Fruit fly (Drosophila melanogaster) whole organism, embryonic: ENCODE results near the gene Glut1.

Source experiments
- Adf1 ChIP-seq: fragments of 200-800 bp; sonication (Bioruptor generic); IDR thresholded peaks from 2 replicates; pipeline ENCODE4 v1.3.6; 2022; ENCODE audit warnings: missing biosample characterization, missing genetic modification characterization
- Antp ChIP-seq: fragments of 200-800 bp; sonication (Bioruptor generic); optimal IDR thresholded peaks from 3 replicates; lab custom pipeline; 2016; ENCODE audit warnings: missing biosample characterization, missing genetic modification characterization
- Atf-2 ChIP-seq: fragments of 200-800 bp; sonication (Bioruptor generic); optimal IDR thresholded peaks from 2 replicates; lab custom pipeline; 2016; ENCODE audit warnings: missing biosample characterization, missing genetic modification characterization
- Bgb ChIP-seq: fragments of 200-800 bp; sonication (Bioruptor generic); IDR thresholded peaks from 2 replicates; pipeline ENCODE4 v1.3.6; 2022; ENCODE audit warnings: missing biosample characterization, missing genetic modification characterization; ENCODE audit not compliant: partially characterized antibody
- CG10147 ChIP-seq: fragments of 200-800 bp; sonication (Bioruptor generic); optimal IDR thresholded peaks from 2 replicates; lab custom pipeline; 2019; ENCODE audit warnings: missing biosample characterization, mild to moderate bottlenecking, missing genetic modification characterization, moderate library complexity
- CG15269 ChIP-seq: fragments of 200-800 bp; sonication (Bioruptor generic); optimal IDR thresholded peaks from 2 replicates; lab custom pipeline; 2018; ENCODE audit warnings: missing biosample characterization, mild to moderate bottlenecking, missing genetic modification characterization, moderate library complexity
- CG15479 ChIP-seq: fragments of 200-800 bp; sonication (Bioruptor generic); optimal IDR thresholded peaks from 3 replicates; lab custom pipeline; 2019; ENCODE audit warnings: missing biosample characterization, mild to moderate bottlenecking, missing genetic modification characterization, moderate library complexity
- CG15514 ChIP-seq: fragments of 200-800 bp; sonication (Bioruptor generic); optimal IDR thresholded peaks from 3 replicates; lab custom pipeline; 2017; ENCODE audit warnings: missing biosample characterization, missing genetic modification characterization, mild to moderate bottlenecking, moderate library complexity, missing genetic modification reagents
- CG16779 ChIP-seq: fragments of 200-800 bp; sonication (Bioruptor generic); IDR thresholded peaks from 2 replicates; pipeline ENCODE4 v1.3.6; 2022; ENCODE audit warnings: missing biosample characterization, missing genetic modification characterization
- CG17328 ChIP-seq: fragments of 200-800 bp; sonication (Bioruptor generic); IDR thresholded peaks from 2 replicates; pipeline ENCODE4 v1.3.6; 2022; ENCODE audit warnings: missing biosample characterization, missing genetic modification characterization
- CG17568 ChIP-seq: fragments of 200-800 bp; sonication (Bioruptor generic); optimal IDR thresholded peaks from 2 replicates; lab custom pipeline; 2018; ENCODE audit warnings: missing biosample characterization, mild to moderate bottlenecking, missing genetic modification characterization, moderate library complexity
- CG17802 ChIP-seq: fragments of 200-800 bp; sonication (Bioruptor generic); optimal IDR thresholded peaks from 2 replicates; lab custom pipeline; 2018; ENCODE audit warnings: missing biosample characterization, mild to moderate bottlenecking, missing genetic modification characterization, moderate library complexity
- CG18011 ChIP-seq: fragments of 200-800 bp; sonication (Bioruptor generic); optimal IDR thresholded peaks from 2 replicates; lab custom pipeline; 2017; ENCODE audit warnings: missing biosample characterization, missing genetic modification characterization, mild to moderate bottlenecking, moderate library complexity, missing genotype
- CG18619 ChIP-seq: fragments of 200-800 bp; sonication (Bioruptor generic); optimal IDR thresholded peaks from 3 replicates; lab custom pipeline; 2017; ENCODE audit warnings: missing biosample characterization, mild to moderate bottlenecking, missing genetic modification characterization
- CG18764 ChIP-seq: fragments of 200-800 bp; sonication (Bioruptor generic); optimal IDR thresholded peaks from 3 replicates; lab custom pipeline; 2016; ENCODE audit warnings: missing biosample characterization, missing genetic modification characterization
- CG2116 ChIP-seq: fragments of 200-800 bp; sonication (Bioruptor generic); optimal IDR thresholded peaks from 3 replicates; lab custom pipeline; 2018; ENCODE audit warnings: missing biosample characterization, mild to moderate bottlenecking, missing genetic modification characterization
- CG30431 ChIP-seq: fragments of 200-800 bp; sonication (Bioruptor generic); optimal IDR thresholded peaks from 2 replicates; lab custom pipeline; 2017; ENCODE audit warnings: missing biosample characterization, missing genetic modification characterization
- CG32772 ChIP-seq: fragments of 200-800 bp; sonication (Bioruptor generic); IDR thresholded peaks from 2 replicates; pipeline ENCODE4 v1.3.6; 2022; ENCODE audit warnings: missing biosample characterization, missing genetic modification characterization
- CG5180 ChIP-seq: fragments of 200-800 bp; sonication (Bioruptor generic); optimal IDR thresholded peaks from 3 replicates; lab custom pipeline; 2017; ENCODE audit warnings: missing biosample characterization, missing genetic modification characterization, mild to moderate bottlenecking, moderate library complexity, missing genetic modification reagents
- CG6272 ChIP-seq: fragments of 200-800 bp; sonication (Bioruptor generic); IDR thresholded peaks from 2 replicates; pipeline ENCODE4 v1.3.6; 2022; ENCODE audit warnings: missing biosample characterization, missing genetic modification characterization
- CG6654 ChIP-seq: fragments of 200-800 bp; sonication (Bioruptor generic); optimal IDR thresholded peaks from 2 replicates; lab custom pipeline; 2017; ENCODE audit warnings: missing biosample characterization, mild to moderate bottlenecking, missing genetic modification characterization
- CG7786 ChIP-seq: fragments of 200-800 bp; sonication (Bioruptor generic); optimal IDR thresholded peaks from 2 replicates; lab custom pipeline; 2016; ENCODE audit warnings: missing biosample characterization, missing genetic modification characterization
- CG9932 ChIP-seq: fragments of 200-800 bp; sonication (Bioruptor generic); IDR thresholded peaks from 2 replicates; pipeline ENCODE4 v1.3.6; 2022; ENCODE audit warnings: missing biosample characterization, missing genetic modification characterization
- D19A ChIP-seq: fragments of 200-800 bp; optimal IDR thresholded peaks from 3 replicates; lab custom pipeline; 2019; ENCODE audit warnings: missing biosample characterization, mild to moderate bottlenecking, missing genetic modification characterization, moderate library complexity
- Fer3 ChIP-seq: fragments of 200-800 bp; sonication (Bioruptor generic); optimal IDR thresholded peaks from 2 replicates; lab custom pipeline; 2018; ENCODE audit warnings: missing biosample characterization, mild to moderate bottlenecking, missing genetic modification characterization, moderate library complexity
- HmgD ChIP-seq: fragments of 200-800 bp; sonication (Bioruptor generic); optimal IDR thresholded peaks from 3 replicates; lab custom pipeline; 2016; ENCODE audit warnings: missing biosample characterization, missing genetic modification characterization
- Mrtf ChIP-seq: fragments of 200-800 bp; sonication (Bioruptor generic); IDR thresholded peaks from 3 replicates; pipeline ENCODE4 v1.3.6; 2022; ENCODE audit warnings: missing biosample characterization, missing genetic modification characterization
- Nf-YA ChIP-seq: fragments of 200-800 bp; sonication (Bioruptor generic); IDR thresholded peaks from 2 replicates; pipeline ENCODE4 v1.3.6; 2022; ENCODE audit warnings: missing biosample characterization, missing genetic modification characterization
- Nf-YC ChIP-seq: fragments of 200-800 bp; optimal IDR thresholded peaks from 3 replicates; lab custom pipeline; 2019; ENCODE audit warnings: missing biosample characterization, mild to moderate bottlenecking, missing genetic modification characterization, moderate library complexity
- aop ChIP-seq: fragments of 200-800 bp; sonication (Bioruptor generic); IDR thresholded peaks from 2 replicates; pipeline ENCODE4 v1.3.6; 2022; ENCODE audit warnings: missing biosample characterization, missing genetic modification characterization
- ato ChIP-seq: fragments of 200-800 bp; sonication (Bioruptor generic); IDR thresholded peaks from 2 replicates; pipeline ENCODE4 v1.3.6; 2022; ENCODE audit warnings: missing biosample characterization, missing genetic modification characterization; ENCODE audit not compliant: partially characterized antibody
- az2 ChIP-seq: fragments of 200-800 bp; sonication (Bioruptor generic); optimal IDR thresholded peaks from 3 replicates; lab custom pipeline; 2016; ENCODE audit warnings: missing biosample characterization, missing genetic modification characterization
- btn ChIP-seq: fragments of 200-800 bp; sonication (Bioruptor generic); optimal IDR thresholded peaks from 2 replicates; lab custom pipeline; 2016; ENCODE audit warnings: missing biosample characterization, missing genetic modification characterization
- corto ChIP-seq: fragments of 200-800 bp; sonication (Bioruptor generic); optimal IDR thresholded peaks from 2 replicates; lab custom pipeline; 2016; ENCODE audit warnings: missing biosample characterization, mild to moderate bottlenecking, missing genetic modification characterization, moderate library complexity
- dpn ChIP-seq, 2 experiments: fragments of 200-800 bp; sonication (Bioruptor generic); optimal IDR thresholded peaks; 3 replicates each; lab custom pipeline; 2016; ENCODE audit warnings: missing biosample characterization in 2 of 2, missing genetic modification characterization in 2 of 2
- gfzf ChIP-seq: fragments of 200-800 bp; sonication (Bioruptor generic); optimal IDR thresholded peaks from 2 replicates; lab custom pipeline; 2016; ENCODE audit warnings: missing biosample characterization, mild to moderate bottlenecking, missing genetic modification characterization, moderate library complexity
- gro ChIP-seq: fragments of 200-800 bp; sonication (Bioruptor generic); optimal IDR thresholded peaks from 2 replicates; lab custom pipeline; 2016; ENCODE audit warnings: missing biosample characterization, missing genetic modification characterization
- gsb-n ChIP-seq: fragments of 200-800 bp; sonication (Bioruptor generic); optimal IDR thresholded peaks from 3 replicates; lab custom pipeline; 2018; ENCODE audit warnings: missing biosample characterization, mild to moderate bottlenecking, missing genetic modification characterization
- kay ChIP-seq: fragments of 200-800 bp; sonication (Bioruptor generic); optimal IDR thresholded peaks from 2 replicates; lab custom pipeline; 2016; ENCODE audit warnings: missing biosample characterization, missing genetic modification characterization
- lbe ChIP-seq: fragments of 200-800 bp; sonication (Bioruptor generic); optimal IDR thresholded peaks from 2 replicates; lab custom pipeline; 2016; ENCODE audit warnings: missing biosample characterization, mild to moderate bottlenecking, missing genetic modification characterization
- lilli ChIP-seq: fragments of 200-800 bp; sonication (Bioruptor generic); optimal IDR thresholded peaks from 3 replicates; lab custom pipeline; 2016; ENCODE audit warnings: missing biosample characterization, missing genetic modification characterization
- p53 ChIP-seq: fragments of 200-800 bp; sonication (Bioruptor generic); optimal IDR thresholded peaks from 2 replicates; lab custom pipeline; 2016; ENCODE audit warnings: missing biosample characterization, missing genetic modification characterization
- peb ChIP-seq: fragments of 200-800 bp; sonication (Bioruptor generic); IDR thresholded peaks from 2 replicates; pipeline ENCODE4 v1.3.6; 2022; ENCODE audit warnings: missing biosample characterization, missing genetic modification characterization
- rib ChIP-seq: fragments of 200-800 bp; sonication (Bioruptor generic); IDR thresholded peaks from 2 replicates; pipeline ENCODE4 v1.3.6; 2022; ENCODE audit warnings: missing biosample characterization, missing genetic modification characterization
- sisA ChIP-seq: fragments of 200-800 bp; sonication (Bioruptor generic); IDR thresholded peaks from 2 replicates; pipeline ENCODE4 v1.3.6; 2022; ENCODE audit warnings: missing biosample characterization, missing genetic modification characterization
- sqz ChIP-seq: fragments of 200-800 bp; sonication (Bioruptor generic); optimal IDR thresholded peaks from 3 replicates; lab custom pipeline; 2018; ENCODE audit warnings: missing biosample characterization, mild to moderate bottlenecking, missing genetic modification characterization
- stwl ChIP-seq: fragments of 200-800 bp; sonication (Bioruptor generic); optimal IDR thresholded peaks from 3 replicates; lab custom pipeline; 2018; ENCODE audit warnings: missing biosample characterization, mild to moderate bottlenecking, missing genetic modification characterization, moderate library complexity
- twi ChIP-seq: fragments of 200-800 bp; optimal IDR thresholded peaks from 2 replicates; lab custom pipeline; 2019; ENCODE audit warnings: missing biosample characterization, mild to moderate bottlenecking, missing genetic modification characterization, moderate library complexity
- tx ChIP-seq: fragments of 200-800 bp; sonication (Bioruptor generic); optimal IDR thresholded peaks from 2 replicates; lab custom pipeline; 2016; ENCODE audit warnings: missing biosample characterization, missing genetic modification characterization
- zfh2 ChIP-seq: fragments of 200-800 bp; sonication (Bioruptor generic); optimal IDR thresholded peaks from 2 replicates; lab custom pipeline; 2016; ENCODE audit warnings: missing biosample characterization, missing genetic modification characterization

The Glut1 gene

dm6 chr3L:895314-895980, 18.4 kb upstream of the Glut1 start, which contains the start of gene CG34056 (continued):
- peak; percentile 95 for TF ChIP-seq rib
- peak; percentile 89 for TF ChIP-seq D19A (tag; lab: Kevin White, UChicago)
- peak; percentile 47 for TF ChIP-seq twi (tag; lab: Kevin White, UChicago)
- TF ChIP-seq Fer3 (tag; lab: Kevin White, UChicago) = peak; percentile 95
- TF ChIP-seq CG30431 = peak; percentile 60
- TF ChIP-seq CG17568 (GFP tag; lab: Kevin White, UChicago) = peak; percentile 72
- no peak for TF ChIP-seq Bgb (GFP tag; lab: Robert Waterston, UW)
- peak; percentile 82 for TF ChIP-seq CG6654 (GFP tag; lab: Kevin White, UChicago)
- peak; percentile 93 for TF ChIP-seq sisA (GFP tag; lab: Robert Waterston, UW)
- TF ChIP-seq az2 = peak; percentile 82
- TF ChIP-seq corto (GFP tag; lab: Kevin White, UChicago) = peak; percentile 96
- TF ChIP-seq Antp = peak; percentile 75
- peak; percentile 23 for TF ChIP-seq stwl
- TF ChIP-seq gfzf (GFP tag; lab: Kevin White, UChicago) = no peak
- TF ChIP-seq lbe (GFP tag; lab: Kevin White, UChicago) = peak; percentile 97
- TF ChIP-seq CG9932 (GFP tag; lab: Robert Waterston, UW) = peak; percentile 92
- peak; percentile 91 for TF ChIP-seq gsb-n (tag; lab: Kevin White, UChicago)
- TF ChIP-seq CG18764 = peak; percentile 91
- TF ChIP-seq ato (GFP tag; lab: Robert Waterston, UW) = no peak
- peak; percentile 94 for TF ChIP-seq kay (GFP tag; lab: Kevin White, UChicago)
- TF ChIP-seq CG15479 (GFP tag; lab: Kevin White, UChicago) = no peak
- peak; percentile 93 for TF ChIP-seq Mrtf
- peak; percentile 9 for TF ChIP-seq Atf-2
- TF ChIP-seq CG17328 = peak; percentile 92
- TF ChIP-seq zfh2 (GFP tag; lab: Kevin White, UChicago) = peak; percentile 75
- peak; percentile 90 to 94 for TF ChIP-seq dpn (GFP tag; optimal IDR thresholded peaks at IDR 0.05; lab: Kevin White, UChicago)
- TF ChIP-seq CG6272 (GFP tag; lab: Robert Waterston, UW) = peak; percentile 90
- peak; percentile 81 for TF ChIP-seq aop (GFP tag; lab: Robert Waterston, UW)
- TF ChIP-seq CG16779 (GFP tag; lab: Robert Waterston, UW) = peak; percentile 76
- TF ChIP-seq sqz (GFP tag; lab: Kevin White, UChicago) = peak; percentile 93
- peak; percentile 59 for TF ChIP-seq CG18011
- TF ChIP-seq lilli (GFP tag; lab: Kevin White, UChicago) = peak; percentile 84
- TF ChIP-seq CG15514 = peak; percentile 84
- peak; percentile 84 for TF ChIP-seq CG5180 (GFP tag; lab: Kevin White, UChicago)
- TF ChIP-seq gro (GFP tag; lab: Kevin White, UChicago) = peak; percentile 80
- TF ChIP-seq HmgD (GFP tag; lab: Kevin White, UChicago) = no peak
- peak; percentile 91 for TF ChIP-seq CG15269 (tag; lab: Kevin White, UChicago)
- peak; percentile 66 for TF ChIP-seq CG17802 (tag; lab: Kevin White, UChicago)
- peak; percentile 39 for TF ChIP-seq CG7786
- peak; percentile 74 for TF ChIP-seq CG18619 (GFP tag; lab: Kevin White, UChicago)
- TF ChIP-seq btn = peak; percentile 68
- TF ChIP-seq peb (GFP tag; lab: Robert Waterston, UW) = peak; percentile 91
- peak; percentile 24 for TF ChIP-seq CG2116
- TF ChIP-seq Nf-YA (GFP tag; lab: Robert Waterston, UW) = peak; percentile 94
- TF ChIP-seq CG10147 (GFP tag; lab: Kevin White, UChicago) = peak; percentile 95
- TF ChIP-seq Nf-YC (tag; lab: Kevin White, UChicago) = peak; percentile 80
- TF ChIP-seq CG32772 (GFP tag; lab: Robert Waterston, UW) = peak; percentile 95
- peak; percentile 28 for TF ChIP-seq tx
- peak; percentile 60 for TF ChIP-seq Adf1 (GFP tag; lab: Robert Waterston, UW)
- peak; percentile 52 for TF ChIP-seq p53 (GFP tag; lab: Kevin White, UChicago)
